Worm (Caenorhabditis elegans) whole organism, midembryonic: ENCODE measurements around the gene F08H9.2.

Experiments used
- flt-1 ChIP-seq: fragments of 200-800 bp; sonication (Bioruptor generic); IDR thresholded peaks from 2 replicates; pipeline ENCODE4 v1.3.6; 2022; ENCODE audit warnings: missing genetic modification characterization, missing compliant biosample characterization
- med-1 ChIP-seq: sonication (generic microtip); optimal IDR thresholded peaks from 2 replicates; lab custom pipeline; 2017; ENCODE audit warnings: missing genetic modification characterization, mild to moderate bottlenecking, missing compliant biosample characterization, antibody characterized with exemption, missing genetic modification reagents; ENCODE audit not compliant: insufficient read depth
- ref-1 ChIP-seq: fragments of 200-800 bp; sonication (Bioruptor generic); conservative IDR thresholded peaks from 2 replicates; pipeline ENCODE4 v1.3.6; 2022; ENCODE audit warnings: missing genetic modification reagents, missing genetic modification characterization, missing compliant biosample characterization
- ztf-23 ChIP-seq: fragments of 200-800 bp; sonication (Bioruptor generic); IDR thresholded peaks from 2 replicates; pipeline ENCODE4 v1.3.6; 2022; ENCODE audit warnings: missing genetic modification reagents, missing genetic modification characterization, missing compliant biosample characterization

DNA sequence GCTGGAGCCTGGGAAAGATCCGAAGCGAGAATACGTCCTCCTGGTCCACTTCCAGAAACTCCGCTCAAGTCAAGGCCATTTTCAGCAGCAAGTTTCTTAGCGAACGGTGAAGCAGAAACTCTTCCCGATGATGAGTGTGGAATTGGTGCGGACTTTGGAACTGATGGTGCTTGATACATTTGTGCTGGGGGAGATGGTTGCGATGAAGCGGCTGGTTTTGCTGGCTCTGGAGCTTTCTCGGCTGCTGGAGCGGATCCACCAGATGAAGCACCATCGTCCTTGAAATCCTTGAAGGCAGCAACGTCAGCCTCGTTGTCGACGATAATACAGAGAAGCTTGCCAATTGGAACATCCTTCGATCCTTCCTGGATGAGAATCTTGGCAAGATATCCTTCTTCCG lies 14.0 kb upstream of the F08H9.2 start:
- TF ChIP-seq ztf-23 (no peak), flt-1 (GFP tag; lab: Robert Waterston, UW) (no peak), ref-1 (no peak), med-1 (GFP tag; lab: Kevin White, UChicago) (no peak)
